Worm (Caenorhabditis elegans): ENCODE data around the gene T07F8.4.

The T07F8.4 gene

ce11 chrII:7106313-7106712, 25.5 kb downstream of the T07F8.4 start:
- TF ChIP-seq pax-1 (tag; optimal IDR thresholded peaks at IDR 0.05) (no peak), zip-5 (tag; optimal IDR thresholded peaks at IDR 0.05) (no peak), ceh-48 (tag; optimal IDR thresholded peaks at IDR 0.05) (no peak), unc-42 (tag; optimal IDR thresholded peaks at IDR 0.05) (no peak), pha-4 (tag; optimal IDR thresholded peaks at IDR 0.05) (no peak), ceh-18 (tag; optimal IDR thresholded peaks at IDR 0.05) (no peak)

DNA sequence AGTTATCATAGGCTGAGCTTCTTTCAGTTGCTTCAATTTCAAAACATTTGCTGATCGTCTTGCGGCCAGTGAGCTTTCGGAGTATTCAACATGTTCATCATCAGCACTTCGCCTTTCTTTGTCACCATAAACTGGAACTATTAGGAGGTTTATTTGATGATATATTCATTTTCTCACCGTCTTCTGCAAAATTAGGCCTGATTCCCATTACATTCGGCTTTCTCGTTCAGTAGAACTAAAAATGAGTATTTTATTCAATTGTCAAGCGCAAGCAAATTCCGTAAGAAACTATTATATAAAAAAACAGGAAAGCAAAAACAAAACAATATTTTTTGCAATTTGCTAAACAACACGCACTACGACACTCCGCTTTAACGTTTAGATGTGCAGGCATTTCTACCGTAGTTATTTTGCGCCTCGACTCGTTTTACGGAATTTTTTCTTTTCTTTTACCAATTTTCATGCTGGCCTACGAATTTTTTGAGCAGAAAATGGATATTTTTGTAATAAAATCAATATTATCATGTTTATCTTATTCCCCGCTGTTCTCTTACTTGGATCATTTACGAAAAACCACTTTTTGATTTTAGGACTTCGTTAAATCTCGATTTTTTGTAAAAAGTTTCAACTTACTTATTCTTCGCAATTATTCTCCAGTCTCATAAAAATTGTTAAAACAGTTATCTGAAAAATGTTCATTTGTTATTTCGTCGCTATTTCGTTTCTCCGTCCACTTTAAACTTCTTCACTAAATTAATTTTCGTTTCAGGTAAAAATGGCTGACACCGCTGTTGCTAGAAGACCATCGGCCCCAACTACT, 26.8 kb downstream of the T07F8.4 start, which contains the start of the genes farl-11 and rpl-33:
Gene farl-11, minus strand, starts transcription at position 242 of the 820 bp plus-strand sequence.
Gene rpl-33, plus strand, starts transcription at position 770 of the 820 bp plus-strand sequence.
- TF ChIP-seq ztf-16 (tag; optimal IDR thresholded peaks at IDR 0.05) = no peak
- no peak for TF ChIP-seq ceh-6 (GFP tag; optimal IDR thresholded peaks at IDR 0.05)
- TF ChIP-seq pha-4 (tag; optimal IDR thresholded peaks at IDR 0.05) = no peak
- TF ChIP-seq sox-2 (GFP tag; IDR thresholded peaks at IDR 0.05) = no peak
- peak; percentile 39 for TF ChIP-seq ets-4 (tag; optimal IDR thresholded peaks at IDR 0.05)
- no peak for TF ChIP-seq ceh-48 (tag; optimal IDR thresholded peaks at IDR 0.05)
- no peak for TF ChIP-seq ama-1 (optimal IDR thresholded peaks at IDR 0.05)
- TF ChIP-seq ref-2 (tag; optimal IDR thresholded peaks at IDR 0.05) = peak; percentile 29
- peak; percentile 80 for TF ChIP-seq ceh-31 (tag; optimal IDR thresholded peaks at IDR 0.05)
- TF ChIP-seq K09A11.1 (tag; optimal IDR thresholded peaks at IDR 0.05; ENCODE audit: insufficient read depth) = no peak
- peak; percentile 19 for TF ChIP-seq pax-1 (tag; optimal IDR thresholded peaks at IDR 0.05)
- peak; percentile 19 for TF ChIP-seq rnt-1 (tag; optimal IDR thresholded peaks at IDR 0.05)
- no peak for TF ChIP-seq lim-6 (tag; optimal IDR thresholded peaks at IDR 0.05)
- peak; percentile 42 for TF ChIP-seq elt-2 (tag; optimal IDR thresholded peaks at IDR 0.05)
- peak; percentile 6 for TF ChIP-seq unc-42 (tag; optimal IDR thresholded peaks at IDR 0.05)
- no peak for TF ChIP-seq ceh-30 (tag; optimal IDR thresholded peaks at IDR 0.05)
- TF ChIP-seq ceh-34 (tag; optimal IDR thresholded peaks at IDR 0.05) = peak; percentile 23
- TF ChIP-seq sdc-2 (tag; optimal IDR thresholded peaks at IDR 0.05) = no peak
- no peak for TF ChIP-seq C38D4.7 (GFP tag; optimal IDR thresholded peaks at IDR 0.05)
- peak; percentile 50 for TF ChIP-seq dve-1 (tag; optimal IDR thresholded peaks at IDR 0.05)
- peak; percentile 73 for TF ChIP-seq nfya-1 (tag; optimal IDR thresholded peaks at IDR 0.05)
- TF ChIP-seq unc-55 (GFP tag; optimal IDR thresholded peaks at IDR 0.05) = peak; percentile 38
- TF ChIP-seq ceh-18 (tag; optimal IDR thresholded peaks at IDR 0.05) = peak; percentile 54
- no peak for TF ChIP-seq hlh-30 (tag; optimal IDR thresholded peaks at IDR 0.05; ENCODE audit: insufficient read depth)
- no peak for TF ChIP-seq nhr-232 (tag; optimal IDR thresholded peaks at IDR 0.05)
- peak; percentile 52 for TF ChIP-seq tbx-2 (tag; optimal IDR thresholded peaks at IDR 0.05)
- TF ChIP-seq pha-2 (tag; optimal IDR thresholded peaks at IDR 0.05) = no peak
- TF ChIP-seq C08G9.2 (tag; optimal IDR thresholded peaks at IDR 0.05) = no peak

- TF ChIP-seq ceh-31 (tag; optimal IDR thresholded peaks at IDR 0.05) = no peak
- TF ChIP-seq eyg-1 (tag; optimal IDR thresholded peaks at IDR 0.05) = no peak
- TF ChIP-seq fkh-10 (GFP tag; optimal IDR thresholded peaks at IDR 0.05) = no peak
- no peak for TF ChIP-seq pag-3 (tag; optimal IDR thresholded peaks at IDR 0.05; ENCODE audit: borderline replicate concordance)
- no peak for TF ChIP-seq madf-2 (tag; optimal IDR thresholded peaks at IDR 0.05)
- TF ChIP-seq C38D4.7 (GFP tag; optimal IDR thresholded peaks at IDR 0.05) = no peak
- TF ChIP-seq hlh-13 (GFP tag; optimal IDR thresholded peaks at IDR 0.05) = no peak
- no peak for TF ChIP-seq che-1 (tag; optimal IDR thresholded peaks at IDR 0.05)
- no peak for TF ChIP-seq ceh-22 (tag; optimal IDR thresholded peaks at IDR 0.05)
- no peak for TF ChIP-seq hlh-8 (tag; optimal IDR thresholded peaks at IDR 0.05)
- TF ChIP-seq unc-3 (GFP tag; conservative IDR thresholded peaks at IDR 0.05) = no peak
- TF ChIP-seq unc-3 (tag; optimal IDR thresholded peaks at IDR 0.05) = no peak
- TF ChIP-seq ceh-9 (tag; optimal IDR thresholded peaks at IDR 0.05) = no peak
Measured at ce11 chrII:7103111-7103510, 28.7 kb downstream of the T07F8.4 start.

Data from whole organism, late embryonic.